Worm (Caenorhabditis elegans) whole organism, early embryonic: Measurements from ENCODE around the gene enri-2.

ENCODE experiments used
- ama-1 ChIP-seq: fragments of 150-350 bp; optimal IDR thresholded peaks from 2 replicates; lab custom pipeline; 2014
- ceh-36 ChIP-seq: sonication (generic microtip); optimal IDR thresholded peaks from 2 replicates; lab custom pipeline; 2016; ENCODE audit warnings: missing genetic modification characterization, inconsistent platforms, missing compliant biosample characterization
- hnd-1 ChIP-seq: sonication (generic microtip); optimal IDR thresholded peaks from 2 replicates; lab custom pipeline; 2016; ENCODE audit warnings: missing genetic modification characterization, missing compliant biosample characterization
- tra-4 ChIP-seq: sonication (generic microtip); optimal IDR thresholded peaks from 2 replicates; lab custom pipeline; 2017; ENCODE audit warnings: missing genetic modification characterization, missing compliant biosample characterization

DNA sequence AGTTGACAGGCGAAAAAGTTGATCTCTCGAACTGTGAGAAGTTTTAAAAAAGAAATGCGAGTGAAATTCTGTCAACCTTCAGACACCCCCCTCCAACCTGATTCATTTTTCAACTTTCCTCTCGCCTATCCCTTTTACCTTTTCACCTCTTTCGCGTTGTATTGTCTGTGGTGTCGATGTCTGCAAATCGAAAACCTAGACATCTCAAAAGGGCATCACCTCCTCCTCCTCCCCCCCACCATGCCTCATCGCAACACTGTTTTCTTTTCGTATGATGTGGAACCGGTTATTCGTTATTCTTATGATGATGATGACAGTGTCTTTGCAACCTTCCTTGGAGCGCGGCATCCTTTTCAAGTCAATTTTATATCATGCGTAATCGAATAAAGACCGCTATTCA, 37.7 kb upstream of the enri-2 start:
- TF ChIP-seq tra-4 (tag; lab: Kevin White, UChicago) = no peak
- no peak for TF ChIP-seq ama-1 (lab: Kevin White, UChicago)
- TF ChIP-seq ceh-36 (tag; lab: Kevin White, UChicago) = no peak
- TF ChIP-seq hnd-1 (tag; lab: Kevin White, UChicago) = no peak
